Worm (Caenorhabditis elegans) whole organism, late embryonic: ENCODE results near the gene lin-15B.

Experiments
- C38D4.7 ChIP-seq: fragments of 200-800 bp; sonication (Bioruptor generic); optimal IDR thresholded peaks from 2 replicates; lab custom pipeline; 2018; ENCODE audit warnings: mild to moderate bottlenecking, missing genetic modification characterization, moderate library complexity, missing compliant biosample characterization
- F13H6.1 ChIP-seq: sonication (generic microtip); optimal IDR thresholded peaks from 2 replicates; lab custom pipeline; 2016; ENCODE audit warnings: missing genetic modification characterization, missing compliant biosample characterization
- K09A11.1 ChIP-seq: sonication (generic microtip); optimal IDR thresholded peaks from 2 replicates; lab custom pipeline; 2017; ENCODE audit warnings: antibody characterized with exemption, mild to moderate bottlenecking, missing genetic modification characterization, missing compliant biosample characterization; ENCODE audit not compliant: insufficient read depth
- Y22D7AL.16 ChIP-seq: sonication (generic microtip); optimal IDR thresholded peaks from 2 replicates; lab custom pipeline; 2016; ENCODE audit warnings: missing genetic modification characterization, missing compliant biosample characterization
- ceh-18 ChIP-seq: sonication (generic microtip); optimal IDR thresholded peaks from 2 replicates; lab custom pipeline; 2016; ENCODE audit warnings: missing genetic modification characterization, missing compliant biosample characterization
- ceh-19 ChIP-seq: fragments of 200-800 bp; sonication (Bioruptor generic); optimal IDR thresholded peaks from 2 replicates; lab custom pipeline; 2018; ENCODE audit warnings: mild to moderate bottlenecking, missing genetic modification characterization, missing compliant biosample characterization
- ceh-22 ChIP-seq: sonication (generic microtip); optimal IDR thresholded peaks from 2 replicates; lab custom pipeline; 2017; ENCODE audit warnings: missing biosample characterization, missing genetic modification characterization
- ceh-24 ChIP-seq: sonication (generic microtip); optimal IDR thresholded peaks from 2 replicates; lab custom pipeline; 2016; ENCODE audit warnings: mild to moderate bottlenecking, missing genetic modification characterization, missing compliant biosample characterization
- ceh-30 ChIP-seq: fragments of 150-350 bp; optimal IDR thresholded peaks from 2 replicates; lab custom pipeline; 2014; ENCODE audit warnings: missing biosample characterization, missing genetic modification characterization
- ceh-31 ChIP-seq: sonication (generic microtip); optimal IDR thresholded peaks from 2 replicates; lab custom pipeline; 2016; ENCODE audit warnings: missing genetic modification characterization, missing compliant biosample characterization
- ceh-48 ChIP-seq: sonication (generic microtip); optimal IDR thresholded peaks from 2 replicates; lab custom pipeline; 2016; ENCODE audit warnings: missing genetic modification characterization, inconsistent platforms, missing compliant biosample characterization
- dmd-4 ChIP-seq: sonication (generic microtip); optimal IDR thresholded peaks from 2 replicates; lab custom pipeline; 2016; ENCODE audit warnings: borderline replicate concordance, missing genetic modification characterization, missing compliant biosample characterization
- dve-1 ChIP-seq: sonication (generic microtip); optimal IDR thresholded peaks from 2 replicates; lab custom pipeline; 2017; ENCODE audit warnings: antibody characterized with exemption, mild to moderate bottlenecking, missing genetic modification characterization, missing compliant biosample characterization
- elt-4 ChIP-seq: sonication (generic microtip); optimal IDR thresholded peaks from 2 replicates; lab custom pipeline; 2016; ENCODE audit warnings: missing genetic modification characterization, missing compliant biosample characterization
- eyg-1 ChIP-seq: sonication (generic microtip); optimal IDR thresholded peaks from 2 replicates; lab custom pipeline; 2016; ENCODE audit warnings: missing genotype, missing genetic modification characterization, missing compliant biosample characterization
- gmeb-2 ChIP-seq: sonication (generic microtip); optimal IDR thresholded peaks from 2 replicates; lab custom pipeline; 2016; ENCODE audit warnings: missing genetic modification characterization, inconsistent platforms, missing compliant biosample characterization
- hlh-13 ChIP-seq: fragments of 200-800 bp; sonication (Bioruptor generic); optimal IDR thresholded peaks from 2 replicates; lab custom pipeline; 2018; ENCODE audit warnings: mild to moderate bottlenecking, missing genetic modification characterization, missing compliant biosample characterization
- hlh-30 ChIP-seq: sonication (generic microtip); optimal IDR thresholded peaks from 2 replicates; lab custom pipeline; 2017; ENCODE audit warnings: antibody characterized with exemption, missing genetic modification characterization, missing compliant biosample characterization; ENCODE audit not compliant: insufficient read depth
- lin-11 ChIP-seq: fragments of 200-800 bp; sonication (Bioruptor generic); optimal IDR thresholded peaks from 2 replicates; lab custom pipeline; 2018; ENCODE audit warnings: mild to moderate bottlenecking, missing genetic modification characterization, missing compliant biosample characterization
- madf-2 ChIP-seq: sonication (generic microtip); optimal IDR thresholded peaks from 2 replicates; lab custom pipeline; 2017; ENCODE audit warnings: missing genetic modification characterization, missing compliant biosample characterization
- nfya-1 ChIP-seq: sonication (generic microtip); optimal IDR thresholded peaks from 2 replicates; lab custom pipeline; 2017; ENCODE audit warnings: missing genetic modification characterization, mild to moderate bottlenecking, missing compliant biosample characterization, antibody characterized with exemption, moderate library complexity
- npax-4 ChIP-seq: sonication (generic microtip); optimal IDR thresholded peaks from 2 replicates; lab custom pipeline; 2016; ENCODE audit warnings: missing genetic modification characterization, missing compliant biosample characterization
- pat-9 ChIP-seq: fragments of 200-800 bp; sonication (Bioruptor generic); optimal IDR thresholded peaks from 2 replicates; lab custom pipeline; 2018; ENCODE audit warnings: mild to moderate bottlenecking, missing genetic modification characterization, moderate library complexity, missing compliant biosample characterization
- pha-2 ChIP-seq: sonication (generic microtip); optimal IDR thresholded peaks from 2 replicates; lab custom pipeline; 2017; ENCODE audit warnings: mild to moderate bottlenecking, missing genetic modification characterization, missing compliant biosample characterization
- pqm-1 ChIP-seq: sonication (generic microtip); optimal IDR thresholded peaks from 2 replicates; lab custom pipeline; 2016; ENCODE audit warnings: missing genetic modification characterization, missing compliant biosample characterization
- pros-1 ChIP-seq: fragments of 150-350 bp; optimal IDR thresholded peaks from 2 replicates; lab custom pipeline; 2014; ENCODE audit warnings: missing biosample characterization, missing genetic modification reagents, missing genetic modification characterization
- rnt-1 ChIP-seq: sonication (generic microtip); optimal IDR thresholded peaks from 2 replicates; lab custom pipeline; 2016; ENCODE audit warnings: missing genetic modification characterization, missing compliant biosample characterization
- sdc-2 ChIP-seq: sonication (generic microtip); optimal IDR thresholded peaks from 2 replicates; lab custom pipeline; 2016; ENCODE audit warnings: missing genotype, missing genetic modification characterization, missing compliant biosample characterization
- sox-2 ChIP-seq: fragments of 200-800 bp; sonication (Bioruptor generic); IDR thresholded peaks from 2 replicates; pipeline ENCODE4 v1.3.6; 2022; ENCODE audit warnings: missing genetic modification reagents, missing genetic modification characterization, missing compliant biosample characterization
- syd-9 ChIP-seq: sonication (generic microtip); optimal IDR thresholded peaks from 2 replicates; lab custom pipeline; 2016; ENCODE audit warnings: mild to moderate bottlenecking, missing genetic modification characterization, moderate library complexity, missing compliant biosample characterization
- unc-3 ChIP-seq, 2 experiments: fragments of 200-800 bp in 1 of 2; sonication (Bioruptor generic) in 1 of 2; sonication (generic microtip) in 1 of 2; conservative IDR thresholded peaks in 1 of 2; optimal IDR thresholded peaks in 1 of 2; 2 replicates each; pipeline versions ENCODE4 v1.3.6 to Lab custom; 2016 to 2022; ENCODE audit warnings: missing compliant biosample characterization in 2 of 2, missing genetic modification characterization in 2 of 2, missing genetic modification reagents in 1 of 2
- unc-42 ChIP-seq: sonication (generic microtip); optimal IDR thresholded peaks from 2 replicates; lab custom pipeline; 2016; ENCODE audit warnings: missing genotype, missing genetic modification characterization, missing compliant biosample characterization
- unc-55 ChIP-seq: sonication (generic microtip); optimal IDR thresholded peaks from 2 replicates; lab custom pipeline; 2017; ENCODE audit warnings: missing biosample characterization, missing genetic modification reagents, missing genetic modification characterization
- ztf-16 ChIP-seq: sonication (generic microtip); optimal IDR thresholded peaks from 2 replicates; lab custom pipeline; 2017; ENCODE audit warnings: missing genetic modification characterization, missing compliant biosample characterization

lin-15B gene

ce11 chrX:15707366-15707892, 18.5 kb upstream of the lin-15B start (continued):
- peak; percentile 90 for TF ChIP-seq rnt-1 (tag; lab: Kevin White, UChicago)
- TF ChIP-seq madf-2 = peak; percentile 31
- peak; percentile 85 for TF ChIP-seq hlh-30 (tag; lab: Kevin White, UChicago)
- peak; percentile 94 for TF ChIP-seq ceh-18 (tag; lab: Kevin White, UChicago)
- TF ChIP-seq F13H6.1 (tag; lab: Kevin White, UChicago) = peak; percentile 92
- peak; percentile 63 for TF ChIP-seq unc-55 (GFP tag; lab: Kevin White, UChicago)
- TF ChIP-seq sox-2 (GFP tag; lab: Robert Waterston, UW) = peak; percentile 52
- peak; percentile 97 for TF ChIP-seq ceh-31 (tag; lab: Kevin White, UChicago)
- peak; percentile 17 for TF ChIP-seq pat-9
- peak; percentile 58 for TF ChIP-seq syd-9 (tag; lab: Kevin White, UChicago)
- peak; percentile 50 for TF ChIP-seq pha-2 (tag; lab: Kevin White, UChicago)
- TF ChIP-seq Y22D7AL.16 = no peak
- peak; percentile 26 for TF ChIP-seq gmeb-2 (tag; lab: Kevin White, UChicago)
- TF ChIP-seq unc-42 (tag; lab: Kevin White, UChicago) = peak; percentile 76
- TF ChIP-seq, all 69 proteins: peak for 32

- no peak for TF ChIP-seq sox-2 (GFP tag; lab: Robert Waterston, UW)
- TF ChIP-seq madf-2 = no peak
- no peak for TF ChIP-seq dve-1 (tag; lab: Kevin White, UChicago)
- no peak for TF ChIP-seq npax-4 (tag; lab: Kevin White, UChicago)
- TF ChIP-seq hlh-13 (GFP tag; lab: Kevin White, UChicago) = no peak
- TF ChIP-seq, all 69 proteins: peak for 0
These were observed 18.0 kb upstream of the lin-15B start, which contains the start of gene nhr-48 for ce11 chrX:15707913-15708312. nhr-48 (plus strand) TSS chrX:15708213.

- no peak for TF ChIP-seq ceh-22 (tag; lab: Kevin White, UChicago)
- no peak for TF ChIP-seq unc-55 (GFP tag; lab: Kevin White, UChicago)
- no peak for TF ChIP-seq ceh-30
- TF ChIP-seq sdc-2 (tag; lab: Kevin White, UChicago) = no peak
- no peak for TF ChIP-seq unc-3 (GFP tag; conservative IDR thresholded peaks at IDR 0.05; lab: Robert Waterston, UW)
- TF ChIP-seq unc-3 (tag; optimal IDR thresholded peaks at IDR 0.05; lab: Kevin White, UChicago) = no peak
- no peak for TF ChIP-seq ztf-16
- TF ChIP-seq rnt-1 (tag; lab: Kevin White, UChicago) = no peak
- no peak for TF ChIP-seq madf-2
- no peak for TF ChIP-seq C38D4.7 (GFP tag; lab: Kevin White, UChicago)
- TF ChIP-seq, all 69 proteins: peak for 0
These were observed 16.3 kb upstream of the lin-15B start for ce11 chrX:15709594-15709993.

ce11 chrX:15713189-15713588, 12.7 kb upstream of the lin-15B start:
- TF ChIP-seq ceh-22 (tag; lab: Kevin White, UChicago) = no peak
- no peak for TF ChIP-seq pros-1 (tag; lab: Kevin White, UChicago)
- TF ChIP-seq ceh-19 (GFP tag; lab: Kevin White, UChicago) = no peak
- TF ChIP-seq pqm-1 (tag; lab: Kevin White, UChicago) = no peak
- TF ChIP-seq rnt-1 (tag; lab: Kevin White, UChicago) = no peak
- no peak for TF ChIP-seq ceh-18 (tag; lab: Kevin White, UChicago)
- no peak for TF ChIP-seq pat-9
- TF ChIP-seq dmd-4 (tag; lab: Kevin White, UChicago) = no peak
- TF ChIP-seq nfya-1 (tag; lab: Kevin White, UChicago) = no peak
- no peak for TF ChIP-seq K09A11.1
- no peak for TF ChIP-seq elt-4 (tag; lab: Kevin White, UChicago)
- TF ChIP-seq lin-11 (tag; lab: Kevin White, UChicago) = no peak
- TF ChIP-seq eyg-1 = no peak
- TF ChIP-seq Y22D7AL.16 = no peak
- no peak for TF ChIP-seq ceh-48 (tag; lab: Kevin White, UChicago)
- no peak for TF ChIP-seq ceh-24 (tag; lab: Kevin White, UChicago)
- TF ChIP-seq, all 69 proteins: peak for 0
